Worm (Caenorhabditis elegans): Measurements from ENCODE around the gene K07H8.7.

K07H8.7 gene

ce11 chrIV:8300468-8300867 is 40.7 kb upstream of the K07H8.7 start, which contains the start of gene F35H10.5:
F35H10.5 (plus strand) TSS chrIV:8300768.
- TF ChIP-seq ceh-39 (tag; optimal IDR thresholded peaks at IDR 0.05) (no peak), nhr-76 (tag; optimal IDR thresholded peaks at IDR 0.05) (no peak), nhr-28 (tag; optimal IDR thresholded peaks at IDR 0.05) (no peak), cnd-1 (tag; optimal IDR thresholded peaks at IDR 0.05) (no peak), mls-2 (tag; optimal IDR thresholded peaks at IDR 0.05) (no peak), ham-2 (GFP tag; optimal IDR thresholded peaks at IDR 0.05) (no peak), sem-2 (GFP tag; optimal IDR thresholded peaks at IDR 0.05) (no peak), bed-3 (GFP tag; optimal IDR thresholded peaks at IDR 0.05) (no peak), lsy-2 (tag; optimal IDR thresholded peaks at IDR 0.05) (no peak), ztf-11 (tag; optimal IDR thresholded peaks at IDR 0.05) (no peak), pha-4 (tag; optimal IDR thresholded peaks at IDR 0.05) (no peak), unc-120 (tag; optimal IDR thresholded peaks at IDR 0.05; ENCODE audit: poor library complexity, severe bottlenecking) (no peak), ceh-43 (GFP tag; optimal IDR thresholded peaks at IDR 0.05) (no peak), tbx-8 (GFP tag; optimal IDR thresholded peaks at IDR 0.05) (no peak), zip-8 (tag; optimal IDR thresholded peaks at IDR 0.05) (no peak), ceh-83 (GFP tag; optimal IDR thresholded peaks at IDR 0.05) (no peak), M03D4.4 (tag; optimal IDR thresholded peaks at IDR 0.05) (no peak), nhr-12 (tag; optimal IDR thresholded peaks at IDR 0.05) (no peak), hlh-1 (tag; optimal IDR thresholded peaks at IDR 0.05) (no peak)

- TF ChIP-seq bed-3 (GFP tag; optimal IDR thresholded peaks at IDR 0.05) (no peak), ham-2 (GFP tag; optimal IDR thresholded peaks at IDR 0.05) (no peak), sem-2 (GFP tag; optimal IDR thresholded peaks at IDR 0.05) (no peak), nhr-12 (tag; optimal IDR thresholded peaks at IDR 0.05) (no peak), sptf-1 (tag; optimal IDR thresholded peaks at IDR 0.05) (no peak), unc-62 (GFP tag; optimal IDR thresholded peaks at IDR 0.05) (no peak), nhr-237 (tag; optimal IDR thresholded peaks at IDR 0.05) (no peak), cnd-1 (tag; optimal IDR thresholded peaks at IDR 0.05) (no peak), hlh-1 (tag; optimal IDR thresholded peaks at IDR 0.05) (no peak), zip-8 (tag; optimal IDR thresholded peaks at IDR 0.05) (no peak), snpc-4 (tag; optimal IDR thresholded peaks at IDR 0.05) (no peak), ceh-83 (GFP tag; optimal IDR thresholded peaks at IDR 0.05) (no peak), elt-1 (tag; optimal IDR thresholded peaks at IDR 0.05; ENCODE audit: borderline replicate concordance, insufficient read depth) (no peak), lin-32 (GFP tag; optimal IDR thresholded peaks at IDR 0.05) (no peak), M03D4.4 (tag; optimal IDR thresholded peaks at IDR 0.05) (no peak), ceh-43 (GFP tag; optimal IDR thresholded peaks at IDR 0.05) (no peak), blmp-1 (tag; optimal IDR thresholded peaks at IDR 0.05) (no peak), unc-120 (tag; optimal IDR thresholded peaks at IDR 0.05; ENCODE audit: poor library complexity, severe bottlenecking) (no peak)
Observed at ce11 chrIV:8299636-8300035, 39.8 kb upstream of the K07H8.7 start, which contains the start of gene F35H10.6. F35H10.6 (plus strand) TSS chrIV:8299936.

ce11 chrIV:8297192-8297591 is 37.4 kb upstream of the K07H8.7 start, which contains the start of gene nprl-3:
nprl-3 (plus strand) TSS chrIV:8297492.
- TF ChIP-seq lin-13 (tag; optimal IDR thresholded peaks at IDR 0.05), result no peak

ce11 chrIV:8294650-8295049 is 34.8 kb upstream of the K07H8.7 start, which contains the start of gene tbce-1:
tbce-1 (plus strand) TSS chrIV:8294690.
- TF ChIP-seq snpc-4 (tag; optimal IDR thresholded peaks at IDR 0.05) (no peak), ces-1 (GFP tag; optimal IDR thresholded peaks at IDR 0.05) (no peak), ceh-43 (GFP tag; optimal IDR thresholded peaks at IDR 0.05) (no peak), ceh-83 (GFP tag; optimal IDR thresholded peaks at IDR 0.05) (no peak), blmp-1 (tag; optimal IDR thresholded peaks at IDR 0.05) (no peak), nhr-2 (tag; optimal IDR thresholded peaks at IDR 0.05) (no peak), lsy-2 (tag; optimal IDR thresholded peaks at IDR 0.05) (no peak), zip-8 (tag; optimal IDR thresholded peaks at IDR 0.05) (no peak), pha-4 (tag; optimal IDR thresholded peaks at IDR 0.05) (no peak)

- TF ChIP-seq elt-1 (tag; optimal IDR thresholded peaks at IDR 0.05; ENCODE audit: borderline replicate concordance, insufficient read depth) (no peak), zip-8 (tag; optimal IDR thresholded peaks at IDR 0.05) (no peak), ceh-43 (GFP tag; optimal IDR thresholded peaks at IDR 0.05) (no peak), ceh-83 (GFP tag; optimal IDR thresholded peaks at IDR 0.05) (no peak)
Observed at ce11 chrIV:8291232-8291631, 31.4 kb upstream of the K07H8.7 start, which contains the start of gene K07H8.2. K07H8.2 (plus strand) TSS chrIV:8291532.
